Fruit fly (Drosophila melanogaster) whole organism, embryonic: Measurements from ENCODE around the gene Usp16-45.

Experiments
- CG10274 ChIP-seq: fragments of 200-800 bp; sonication (Bioruptor generic); optimal IDR thresholded peaks from 3 replicates; lab custom pipeline; 2017; ENCODE audit warnings: missing biosample characterization, mild to moderate bottlenecking, missing genetic modification characterization
- CG10321 ChIP-seq: fragments of 200-800 bp; sonication (Bioruptor generic); IDR thresholded peaks from 2 replicates; pipeline ENCODE4 v1.3.6; 2022; ENCODE audit warnings: missing biosample characterization, missing genetic modification characterization
- CG10431 ChIP-seq: fragments of 200-800 bp; sonication (Bioruptor generic); optimal IDR thresholded peaks from 3 replicates; lab custom pipeline; 2018; ENCODE audit warnings: missing biosample characterization, mild to moderate bottlenecking, missing genetic modification characterization
- CG11560 ChIP-seq: fragments of 200-800 bp; sonication (Bioruptor generic); IDR thresholded peaks from 3 replicates; pipeline ENCODE4 v1.3.6; 2022; ENCODE audit warnings: missing biosample characterization, missing genetic modification characterization
- CG11695 ChIP-seq: fragments of 200-800 bp; sonication (Bioruptor generic); IDR thresholded peaks from 3 replicates; pipeline ENCODE4 v1.3.6; 2022; ENCODE audit warnings: missing biosample characterization, missing genetic modification characterization
- CG12071 ChIP-seq: fragments of 200-800 bp; sonication (Bioruptor generic); optimal IDR thresholded peaks from 3 replicates; lab custom pipeline; 2018; ENCODE audit warnings: missing biosample characterization, mild to moderate bottlenecking, missing genetic modification characterization
- CG12659 ChIP-seq: fragments of 200-800 bp; sonication (Bioruptor generic); optimal IDR thresholded peaks from 3 replicates; lab custom pipeline; 2017; ENCODE audit warnings: mild to moderate bottlenecking, missing biosample characterization, missing genetic modification reagents, missing genetic modification characterization
- CG13296 ChIP-seq: fragments of 200-800 bp; sonication (Bioruptor generic); optimal IDR thresholded peaks from 3 replicates; lab custom pipeline; 2018; ENCODE audit warnings: missing biosample characterization, mild to moderate bottlenecking, missing genetic modification characterization
- CG13775 ChIP-seq: fragments of 200-800 bp; sonication (Bioruptor generic); optimal IDR thresholded peaks from 3 replicates; lab custom pipeline; 2017; ENCODE audit warnings: missing biosample characterization, mild to moderate bottlenecking, missing genetic modification characterization
- CG14710 ChIP-seq: fragments of 200-800 bp; sonication (Bioruptor generic); optimal IDR thresholded peaks from 3 replicates; lab custom pipeline; 2019; ENCODE audit warnings: missing biosample characterization, mild to moderate bottlenecking, missing genetic modification characterization, moderate library complexity
- CG15073 ChIP-seq: fragments of 200-800 bp; sonication (Bioruptor generic); optimal IDR thresholded peaks from 2 replicates; lab custom pipeline; 2016; ENCODE audit warnings: missing biosample characterization, missing genetic modification characterization
- CG15514 ChIP-seq: fragments of 200-800 bp; sonication (Bioruptor generic); optimal IDR thresholded peaks from 3 replicates; lab custom pipeline; 2017; ENCODE audit warnings: missing biosample characterization, missing genetic modification characterization, mild to moderate bottlenecking, moderate library complexity, missing genetic modification reagents
- CG16813 ChIP-seq: fragments of 200-800 bp; sonication (Bioruptor generic); IDR thresholded peaks from 3 replicates; pipeline ENCODE4 v1.3.6; 2022; ENCODE audit warnings: missing biosample characterization, missing genetic modification characterization; ENCODE audit not compliant: partially characterized antibody
- CG18599 ChIP-seq: fragments of 200-800 bp; sonication (Bioruptor generic); optimal IDR thresholded peaks from 3 replicates; lab custom pipeline; 2017; ENCODE audit warnings: missing biosample characterization, missing genetic modification characterization, mild to moderate bottlenecking, moderate library complexity, missing genetic modification reagents
- CG18764 ChIP-seq: fragments of 200-800 bp; sonication (Bioruptor generic); optimal IDR thresholded peaks from 3 replicates; lab custom pipeline; 2016; ENCODE audit warnings: missing biosample characterization, missing genetic modification characterization
- CG33213 ChIP-seq: fragments of 200-800 bp; sonication (Bioruptor generic); optimal IDR thresholded peaks from 3 replicates; lab custom pipeline; 2016; ENCODE audit warnings: missing biosample characterization, missing genetic modification characterization
- CG4424 ChIP-seq: fragments of 200-800 bp; sonication (Bioruptor generic); optimal IDR thresholded peaks from 3 replicates; lab custom pipeline; 2016; ENCODE audit warnings: missing biosample characterization, missing genetic modification characterization
- CG4854 ChIP-seq: fragments of 200-800 bp; sonication (Bioruptor generic); optimal IDR thresholded peaks from 2 replicates; lab custom pipeline; 2016; ENCODE audit warnings: missing biosample characterization, missing genetic modification characterization, inconsistent platforms
- CG6175 ChIP-seq: fragments of 200-800 bp; sonication (Bioruptor generic); IDR thresholded peaks from 3 replicates; pipeline ENCODE4 v1.3.6; 2022; ENCODE audit warnings: missing biosample characterization, missing genetic modification characterization
- CG6254 ChIP-seq: fragments of 200-800 bp; sonication (Bioruptor generic); optimal IDR thresholded peaks from 3 replicates; lab custom pipeline; 2017; ENCODE audit warnings: mild to moderate bottlenecking, missing biosample characterization, missing genetic modification reagents, missing genetic modification characterization
- CG7987 ChIP-seq: fragments of 200-800 bp; sonication (Bioruptor generic); optimal IDR thresholded peaks from 2 replicates; lab custom pipeline; 2018; ENCODE audit warnings: missing biosample characterization, mild to moderate bottlenecking, missing genetic modification characterization, moderate library complexity
- CG8478 ChIP-seq: fragments of >200 bp; optimal IDR thresholded peaks from 2 replicates; lab custom pipeline; 2018
- CG8944 ChIP-seq: fragments of 200-800 bp; sonication (Bioruptor generic); optimal IDR thresholded peaks from 3 replicates; lab custom pipeline; 2016; ENCODE audit warnings: missing biosample characterization, missing genetic modification characterization
- Dbx ChIP-seq: fragments of 200-800 bp; sonication (Bioruptor generic); IDR thresholded peaks from 3 replicates; pipeline ENCODE4 v1.3.6; 2022; ENCODE audit warnings: missing biosample characterization, missing genetic modification characterization
- HHEX ChIP-seq: fragments of 200-800 bp; sonication (Bioruptor generic); optimal IDR thresholded peaks from 3 replicates; lab custom pipeline; 2017; ENCODE audit warnings: missing biosample characterization, mild to moderate bottlenecking, missing genetic modification characterization, missing genetic modification reagents
- HLH4C ChIP-seq: fragments of 200-800 bp; sonication (Bioruptor generic); IDR thresholded peaks from 3 replicates; pipeline ENCODE4 v1.3.6; 2022; ENCODE audit warnings: missing biosample characterization, missing genetic modification characterization; ENCODE audit not compliant: partially characterized antibody
- HLHmδ ChIP-seq: fragments of 200-800 bp; sonication (Bioruptor generic); optimal IDR thresholded peaks from 2 replicates; lab custom pipeline; 2018; ENCODE audit warnings: missing biosample characterization, mild to moderate bottlenecking, missing genetic modification characterization, moderate library complexity
- Lpt ChIP-seq: fragments of >200 bp; optimal IDR thresholded peaks from 2 replicates; lab custom pipeline; 2018; ENCODE audit warnings: missing biosample characterization, missing genetic modification characterization
- Med ChIP-seq: fragments of 200-800 bp; sonication (Bioruptor generic); peaks from one replicate; lab custom pipeline; 2016; ENCODE audit warnings: missing biosample characterization, missing genetic modification characterization, mild to moderate bottlenecking, inconsistent platforms, moderate library complexity
- NC2α ChIP-seq: fragments of 200-800 bp; sonication (Bioruptor generic); optimal IDR thresholded peaks from 2 replicates; lab custom pipeline; 2016; ENCODE audit warnings: missing biosample characterization, missing genetic modification characterization
- Spps ChIP-seq: fragments of 200-800 bp; sonication (Bioruptor generic); optimal IDR thresholded peaks from 2 replicates; lab custom pipeline; 2018; ENCODE audit warnings: missing biosample characterization, mild to moderate bottlenecking, missing genetic modification characterization
- Trl ChIP-seq, 3 experiments: fragments of >200 bp in 2 of 3; fragments of 200-800 bp in 1 of 3; sonication (Bioruptor generic) in 1 of 3; optimal IDR thresholded peaks; 2 replicates in 1 of 3; 3 replicates in 2 of 3; lab custom pipeline; 2016 to 2017; ENCODE audit warnings: missing biosample characterization in 1 of 3, missing genetic modification characterization in 1 of 3
- amos ChIP-seq: fragments of 200-800 bp; sonication (Bioruptor generic); IDR thresholded peaks from 2 replicates; pipeline ENCODE4 v1.3.6; 2022; ENCODE audit warnings: missing biosample characterization, missing genetic modification characterization; ENCODE audit not compliant: partially characterized antibody
- bcd ChIP-seq: fragments of 200-800 bp; sonication (Bioruptor generic); optimal IDR thresholded peaks from 2 replicates; lab custom pipeline; 2017; ENCODE audit warnings: missing biosample characterization, mild to moderate bottlenecking, missing genetic modification characterization
- bigmax ChIP-seq: fragments of 200-800 bp; sonication (Bioruptor generic); optimal IDR thresholded peaks from 2 replicates; lab custom pipeline; 2018; ENCODE audit warnings: missing biosample characterization, mild to moderate bottlenecking, missing genetic modification characterization
- dm ChIP-seq: fragments of 200-800 bp; sonication (Bioruptor generic); optimal IDR thresholded peaks from 3 replicates; lab custom pipeline; 2016; ENCODE audit warnings: missing biosample characterization, missing genetic modification characterization
- esg ChIP-seq: fragments of 200-800 bp; sonication (Bioruptor generic); conservative IDR thresholded peaks from 2 replicates; pipeline ENCODE4 v1.3.6; 2022; ENCODE audit warnings: missing biosample characterization, missing genetic modification characterization
- fd3F ChIP-seq: fragments of 200-800 bp; sonication (Bioruptor generic); optimal IDR thresholded peaks from 2 replicates; lab custom pipeline; 2018; ENCODE audit warnings: missing biosample characterization, mild to moderate bottlenecking, missing genetic modification characterization, moderate library complexity
- gcm ChIP-seq: fragments of 200-800 bp; sonication (Bioruptor generic); optimal IDR thresholded peaks from 2 replicates; lab custom pipeline; 2019; ENCODE audit warnings: missing biosample characterization, mild to moderate bottlenecking, missing genetic modification characterization, moderate library complexity
- gsb-n ChIP-seq: fragments of 200-800 bp; sonication (Bioruptor generic); optimal IDR thresholded peaks from 3 replicates; lab custom pipeline; 2018; ENCODE audit warnings: missing biosample characterization, mild to moderate bottlenecking, missing genetic modification characterization
- lilli ChIP-seq: fragments of 200-800 bp; sonication (Bioruptor generic); optimal IDR thresholded peaks from 3 replicates; lab custom pipeline; 2016; ENCODE audit warnings: missing biosample characterization, missing genetic modification characterization
- phol ChIP-seq: fragments of 200-800 bp; sonication (Bioruptor generic); optimal IDR thresholded peaks from 3 replicates; lab custom pipeline; 2018; ENCODE audit warnings: missing biosample characterization, mild to moderate bottlenecking, missing genetic modification characterization, moderate library complexity
- pzg ChIP-seq: fragments of 200-800 bp; sonication (Bioruptor generic); optimal IDR thresholded peaks from 3 replicates; lab custom pipeline; 2018; ENCODE audit warnings: missing biosample characterization, mild to moderate bottlenecking, missing genetic modification characterization, moderate library complexity
- ro ChIP-seq: fragments of 200-800 bp; sonication (Bioruptor generic); IDR thresholded peaks from 2 replicates; pipeline ENCODE4 v1.3.6; 2022; ENCODE audit warnings: missing biosample characterization, missing genetic modification characterization
- sd ChIP-seq: fragments of 200-800 bp; sonication (Bioruptor generic); optimal IDR thresholded peaks from 3 replicates; lab custom pipeline; 2018; ENCODE audit warnings: missing biosample characterization, mild to moderate bottlenecking, missing genetic modification characterization, moderate library complexity
- slbo ChIP-seq: fragments of 200-800 bp; sonication (Bioruptor generic); IDR thresholded peaks from 2 replicates; pipeline ENCODE4 v1.3.6; 2022; ENCODE audit warnings: missing biosample characterization, missing genetic modification characterization
- tx ChIP-seq: fragments of 200-800 bp; sonication (Bioruptor generic); optimal IDR thresholded peaks from 2 replicates; lab custom pipeline; 2016; ENCODE audit warnings: missing biosample characterization, missing genetic modification characterization

Gene Usp16-45

DNA sequence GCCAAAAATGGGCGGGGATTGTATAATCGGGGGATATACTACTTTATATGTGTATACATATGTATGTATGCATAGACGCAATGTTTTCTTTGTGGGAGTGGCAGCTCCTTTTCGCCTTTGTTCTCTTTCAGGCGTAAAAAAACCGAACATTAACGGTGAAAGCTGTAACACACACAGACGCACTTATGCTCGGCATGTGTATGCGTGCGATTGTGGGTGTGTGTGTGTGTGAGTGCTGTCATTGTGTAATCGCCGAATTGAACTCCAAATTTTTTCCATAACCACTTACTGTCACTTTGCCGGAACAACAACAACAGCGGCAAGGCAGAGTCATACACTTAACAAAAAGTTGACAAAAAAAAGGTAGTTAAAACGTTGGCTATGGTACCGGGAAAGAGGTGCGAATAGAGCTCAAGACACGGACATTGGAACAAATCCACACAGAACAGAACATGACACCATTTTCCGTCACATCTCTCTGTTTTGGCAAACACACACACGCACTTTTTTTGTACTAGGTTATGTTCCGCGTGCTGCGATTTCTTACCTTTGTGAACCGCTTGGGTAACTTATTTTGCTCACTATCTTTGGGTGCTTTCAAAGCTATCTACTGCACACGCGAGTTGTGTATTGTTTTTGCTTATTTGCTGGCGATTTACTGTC is 1.3 kb upstream of the Usp16-45 start (continued):
- TF ChIP-seq Med, result peak; percentile 63
- TF ChIP-seq, all 482 proteins: peak for 12

DNA sequence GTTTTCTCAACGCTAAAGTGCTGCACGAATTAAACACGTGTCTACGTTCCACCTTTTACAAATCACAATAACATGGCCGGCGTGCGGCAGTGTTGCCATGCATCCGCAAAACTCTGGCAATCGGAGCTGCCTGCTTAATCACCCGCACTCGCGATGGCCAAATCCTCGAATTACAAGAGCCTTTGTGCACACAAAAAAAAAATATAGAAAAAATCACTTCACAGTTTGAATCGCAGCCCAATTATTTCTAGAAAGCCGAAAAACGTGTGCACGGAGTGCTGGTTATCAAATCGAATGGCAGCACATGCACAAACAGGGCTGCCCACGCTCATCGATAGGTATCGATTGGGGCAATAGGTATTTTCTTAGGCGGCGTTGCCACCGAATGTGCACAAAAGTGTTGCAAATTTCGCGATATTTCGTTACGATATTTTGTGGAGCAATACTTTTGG is 739 bp upstream of the Usp16-45 start, which contains the start of gene spoon:
spoon (minus strand) TSS at position 300 of the 452 bp plus-strand sequence.
- no peak for TF ChIP-seq fd3F
- no peak for TF ChIP-seq CG15073 (GFP tag; lab: Kevin White, UChicago)
- TF ChIP-seq HHEX, result peak; percentile 3
- TF ChIP-seq Dbx (GFP tag; lab: Robert Waterston, UW), result peak; percentile 62
- peak; percentile 98 for TF ChIP-seq amos
- peak; percentile 67 for TF ChIP-seq CG15514 (GFP tag; lab: Kevin White, UChicago)
- TF ChIP-seq CG10431 (GFP tag; lab: Kevin White, UChicago), result no peak
- no peak for TF ChIP-seq CG13296 (GFP tag; lab: Kevin White, UChicago)
- no peak for TF ChIP-seq CG12071 (GFP tag; lab: Kevin White, UChicago)
- TF ChIP-seq HLHmδ (GFP tag; lab: Kevin White, UChicago), result no peak
- peak; percentile 50 for TF ChIP-seq CG33213 (GFP tag; lab: Kevin White, UChicago)
- peak; percentile 11 for TF ChIP-seq sd (tag; lab: Kevin White, UChicago)
- TF ChIP-seq CG7987, result peak; percentile 62
- peak; percentile 51 for TF ChIP-seq lilli (GFP tag; lab: Kevin White, UChicago)
- TF ChIP-seq CG16813 (GFP tag; lab: Robert Waterston, UW), result peak; percentile 97
- no peak for TF ChIP-seq CG6254
- TF ChIP-seq Lpt (GFP tag; lab: Kevin White, UChicago), result no peak
- no peak for TF ChIP-seq Trl (optimal IDR thresholded peaks at IDR 0.05; lab: Kevin White, UChicago)
- TF ChIP-seq Trl (GFP tag; optimal IDR thresholded peaks at IDR 0.05; lab: Kevin White, UChicago), result peak; percentile 11
- TF ChIP-seq CG8478 (lab: Kevin White, UChicago), result no peak
- TF ChIP-seq phol, result peak; percentile 85
- TF ChIP-seq Spps (tag; lab: Kevin White, UChicago), result no peak
- no peak for TF ChIP-seq NC2α (GFP tag; lab: Kevin White, UChicago)
- TF ChIP-seq gcm (GFP tag; lab: Kevin White, UChicago), result no peak
- TF ChIP-seq CG6175 (GFP tag; lab: Robert Waterston, UW), result 0 out of 3 replicates have a peak, but pooled peaks have one; percentile 36
- no peak for TF ChIP-seq CG11695 (GFP tag; lab: Robert Waterston, UW)
- TF ChIP-seq gsb-n (tag; lab: Kevin White, UChicago), result no peak
- peak; percentile 86 for TF ChIP-seq pzg (GFP tag; lab: Kevin White, UChicago)
- TF ChIP-seq CG10274 (GFP tag; lab: Kevin White, UChicago), result no peak
- TF ChIP-seq CG12659 (GFP tag; lab: Kevin White, UChicago), result peak; percentile 61
- peak; percentile 25 for TF ChIP-seq CG8944 (GFP tag; lab: Kevin White, UChicago)
- no peak for TF ChIP-seq CG4854 (GFP tag; lab: Kevin White, UChicago)
- peak; percentile 89 for TF ChIP-seq CG14710 (tag; lab: Kevin White, UChicago)
- peak; percentile 87 for TF ChIP-seq Med
- peak; percentile 80 for TF ChIP-seq slbo (GFP tag; lab: Robert Waterston, UW)
- no peak for TF ChIP-seq CG18764
- TF ChIP-seq ro (GFP tag; lab: Robert Waterston, UW), result no peak
- TF ChIP-seq bigmax, result peak; percentile 63
- TF ChIP-seq tx (GFP tag; lab: Kevin White, UChicago), result peak; percentile 25
- peak; percentile 63; the same call in 1 of the 3 replicates for TF ChIP-seq CG11560 (tag; lab: Robert Waterston, UW)
- TF ChIP-seq HLH4C (GFP tag; lab: Robert Waterston, UW), result peak; percentile 88
- TF ChIP-seq esg, result no peak
- no peak for TF ChIP-seq CG18599 (GFP tag; lab: Kevin White, UChicago)
- TF ChIP-seq bcd (GFP tag; lab: Kevin White, UChicago), result peak; percentile 47
- TF ChIP-seq dm (GFP tag; lab: Kevin White, UChicago), result peak; percentile 92
- no peak for TF ChIP-seq CG10321 (GFP tag; lab: Robert Waterston, UW)
- TF ChIP-seq CG4424 (GFP tag; lab: Kevin White, UChicago), result no peak
- TF ChIP-seq CG13775 (GFP tag; lab: Kevin White, UChicago), result peak; percentile 26
